Worm (Caenorhabditis elegans) whole organism, late embryonic: Measurements from ENCODE around the gene ZK1307.9.

Experiments used
- ceh-24 ChIP-seq: sonication (generic microtip); optimal IDR thresholded peaks from 2 replicates; lab custom pipeline; 2016; ENCODE audit warnings: mild to moderate bottlenecking, missing genetic modification characterization, missing compliant biosample characterization
- che-1 ChIP-seq: sonication (generic microtip); optimal IDR thresholded peaks from 2 replicates; lab custom pipeline; 2016; ENCODE audit warnings: mild to moderate bottlenecking, missing genetic modification characterization, missing compliant biosample characterization
- fkh-10 ChIP-seq: fragments of 150-350 bp; optimal IDR thresholded peaks from 2 replicates; lab custom pipeline; 2014; ENCODE audit warnings: missing biosample characterization, missing genetic modification reagents, missing genetic modification characterization
- nhr-11 ChIP-seq: fragments of 150-350 bp; optimal IDR thresholded peaks from 2 replicates; lab custom pipeline; 2014; ENCODE audit warnings: missing biosample characterization, missing genetic modification characterization
- pag-3 ChIP-seq: sonication (generic microtip); optimal IDR thresholded peaks from 2 replicates; lab custom pipeline; 2016; ENCODE audit warnings: missing compliant biosample characterization, missing genetic modification characterization, borderline replicate concordance
- pha-4 ChIP-seq: fragments of 150-350 bp; optimal IDR thresholded peaks from 2 replicates; lab custom pipeline; 2018; ENCODE audit warnings: missing biosample characterization, missing genetic modification reagents, missing genetic modification characterization
- rnt-1 ChIP-seq: sonication (generic microtip); optimal IDR thresholded peaks from 2 replicates; lab custom pipeline; 2016; ENCODE audit warnings: missing genetic modification characterization, missing compliant biosample characterization
- sdc-2 ChIP-seq: sonication (generic microtip); optimal IDR thresholded peaks from 2 replicates; lab custom pipeline; 2016; ENCODE audit warnings: missing genotype, missing genetic modification characterization, missing compliant biosample characterization
- tbx-2 ChIP-seq: sonication (generic microtip); optimal IDR thresholded peaks from 2 replicates; lab custom pipeline; 2016; ENCODE audit warnings: missing genetic modification characterization, missing compliant biosample characterization

DNA sequence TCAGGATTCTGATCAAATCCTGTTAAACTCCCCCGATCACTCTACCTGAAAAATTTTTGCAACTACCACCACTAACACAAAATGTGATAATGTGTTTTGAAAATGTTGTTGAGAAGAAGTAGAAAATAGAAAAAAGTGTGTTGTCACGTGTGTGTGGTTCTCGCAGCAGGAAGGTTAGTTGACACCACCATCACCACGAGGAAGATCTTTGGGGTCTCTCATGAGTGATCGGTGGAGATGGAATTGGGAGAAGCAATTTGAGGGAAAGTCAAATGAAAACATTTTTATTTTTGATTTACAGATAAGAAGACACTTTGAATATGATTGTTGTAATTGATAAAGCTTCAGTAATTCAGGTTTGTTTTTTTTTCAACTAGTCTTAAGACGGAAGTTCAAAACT is 47.6 kb upstream of the ZK1307.9 start:
- TF ChIP-seq pha-4 (tag; lab: Kevin White, UChicago) = no peak
- no peak for TF ChIP-seq rnt-1 (tag; lab: Kevin White, UChicago)
- no peak for TF ChIP-seq sdc-2
- TF ChIP-seq ceh-24 (tag; lab: Kevin White, UChicago) = no peak
- no peak for TF ChIP-seq tbx-2
- no peak for TF ChIP-seq pag-3 (tag; lab: Kevin White, UChicago)
- TF ChIP-seq fkh-10 = no peak
- no peak for TF ChIP-seq nhr-11
- no peak for TF ChIP-seq che-1
